Fruit fly (Drosophila melanogaster) whole organism, embryonic: Measurements from ENCODE around the gene Ndae1.

Experiments used
- Atf3 ChIP-seq: fragments of 200-800 bp; sonication (Bioruptor generic); optimal IDR thresholded peaks from 3 replicates; lab custom pipeline; 2016; ENCODE audit warnings: missing biosample characterization, missing genetic modification characterization
- BEAF-32 ChIP-seq: fragments of 200-800 bp; sonication (Bioruptor generic); optimal IDR thresholded peaks from 3 replicates; lab custom pipeline; 2017; ENCODE audit warnings: missing biosample characterization, missing genetic modification characterization, mild to moderate bottlenecking, moderate library complexity, missing genetic modification reagents
- Bteb2 ChIP-seq: fragments of 200-800 bp; sonication (Bioruptor generic); optimal IDR thresholded peaks from 2 replicates; lab custom pipeline; 2016; ENCODE audit warnings: missing biosample characterization, missing genetic modification characterization
- CG10147 ChIP-seq: fragments of 200-800 bp; sonication (Bioruptor generic); optimal IDR thresholded peaks from 2 replicates; lab custom pipeline; 2019; ENCODE audit warnings: missing biosample characterization, mild to moderate bottlenecking, missing genetic modification characterization, moderate library complexity
- CG14441 ChIP-seq: fragments of 200-800 bp; sonication (Bioruptor generic); IDR thresholded peaks from 2 replicates; pipeline ENCODE4 v1.3.6; 2022; ENCODE audit warnings: missing biosample characterization, missing genetic modification characterization
- CG1529 ChIP-seq: fragments of 200-800 bp; sonication (Bioruptor generic); optimal IDR thresholded peaks from 3 replicates; lab custom pipeline; 2018; ENCODE audit warnings: missing biosample characterization, missing genetic modification characterization
- CG17612 ChIP-seq: fragments of 200-800 bp; sonication (Bioruptor generic); IDR thresholded peaks from 2 replicates; pipeline ENCODE4 v1.3.6; 2022; ENCODE audit warnings: missing biosample characterization, missing genetic modification characterization
- CG18011 ChIP-seq: fragments of 200-800 bp; sonication (Bioruptor generic); optimal IDR thresholded peaks from 2 replicates; lab custom pipeline; 2017; ENCODE audit warnings: missing biosample characterization, missing genetic modification characterization, mild to moderate bottlenecking, moderate library complexity, missing genotype
- CG18262 ChIP-seq: fragments of 200-800 bp; optimal IDR thresholded peaks from 3 replicates; lab custom pipeline; 2019; ENCODE audit warnings: missing biosample characterization, mild to moderate bottlenecking, missing genetic modification characterization, moderate library complexity
- CG2116 ChIP-seq: fragments of 200-800 bp; sonication (Bioruptor generic); optimal IDR thresholded peaks from 3 replicates; lab custom pipeline; 2018; ENCODE audit warnings: missing biosample characterization, mild to moderate bottlenecking, missing genetic modification characterization
- CG2199 ChIP-seq: fragments of 200-800 bp; sonication (Bioruptor generic); IDR thresholded peaks from 3 replicates; pipeline ENCODE4 v1.3.6; 2022; ENCODE audit warnings: missing biosample characterization, missing genetic modification characterization
- CG32532 ChIP-seq: fragments of 200-800 bp; sonication (Bioruptor generic); IDR thresholded peaks from 2 replicates; pipeline ENCODE4 v1.3.6; 2022; ENCODE audit warnings: missing biosample characterization, missing genetic modification characterization
- CG34376 ChIP-seq: fragments of 200-800 bp; sonication (Bioruptor generic); optimal IDR thresholded peaks from 2 replicates; lab custom pipeline; 2018; ENCODE audit warnings: missing biosample characterization, mild to moderate bottlenecking, missing genetic modification characterization
- CG3838 ChIP-seq: fragments of 200-800 bp; sonication (Bioruptor generic); optimal IDR thresholded peaks from 3 replicates; lab custom pipeline; 2016; ENCODE audit warnings: missing biosample characterization, missing genetic modification characterization
- CG4328 ChIP-seq: fragments of 200-800 bp; sonication (Bioruptor generic); optimal IDR thresholded peaks from 3 replicates; lab custom pipeline; 2017; ENCODE audit warnings: missing biosample characterization, missing genetic modification reagents, missing genetic modification characterization
- CG4617 ChIP-seq: fragments of 200-800 bp; sonication (Bioruptor generic); optimal IDR thresholded peaks from 3 replicates; lab custom pipeline; 2016; ENCODE audit warnings: missing biosample characterization, missing genetic modification characterization, borderline replicate concordance
- CG4730 ChIP-seq: fragments of 200-800 bp; sonication (Bioruptor generic); IDR thresholded peaks from 2 replicates; pipeline ENCODE4 v1.3.6; 2022; ENCODE audit warnings: missing biosample characterization, missing genetic modification characterization
- CG5180 ChIP-seq: fragments of 200-800 bp; sonication (Bioruptor generic); optimal IDR thresholded peaks from 3 replicates; lab custom pipeline; 2017; ENCODE audit warnings: missing biosample characterization, missing genetic modification characterization, mild to moderate bottlenecking, moderate library complexity, missing genetic modification reagents
- CG8281 ChIP-seq: fragments of 200-800 bp; sonication (Bioruptor generic); optimal IDR thresholded peaks from 2 replicates; lab custom pipeline; 2018; ENCODE audit warnings: missing biosample characterization, mild to moderate bottlenecking, missing genetic modification characterization, moderate library complexity
- CG8388 ChIP-seq: fragments of 200-800 bp; sonication (Bioruptor generic); optimal IDR thresholded peaks from 2 replicates; lab custom pipeline; 2019; ENCODE audit warnings: missing biosample characterization, mild to moderate bottlenecking, missing genetic modification characterization, moderate library complexity
- CG8924 ChIP-seq: fragments of 200-800 bp; optimal IDR thresholded peaks from 3 replicates; lab custom pipeline; 2019; ENCODE audit warnings: missing biosample characterization, mild to moderate bottlenecking, missing genetic modification characterization, moderate library complexity
- Dad ChIP-seq: fragments of 200-800 bp; sonication (Bioruptor generic); optimal IDR thresholded peaks from 3 replicates; lab custom pipeline; 2016; ENCODE audit warnings: missing biosample characterization, missing genetic modification characterization
- Dek ChIP-seq: fragments of 200-800 bp; sonication (Bioruptor generic); optimal IDR thresholded peaks from 3 replicates; lab custom pipeline; 2019; ENCODE audit warnings: missing biosample characterization, mild to moderate bottlenecking, missing genetic modification characterization, moderate library complexity
- E2f1 ChIP-seq: fragments of 200-800 bp; sonication (Bioruptor generic); IDR thresholded peaks from 2 replicates; pipeline ENCODE4 v1.3.6; 2022; ENCODE audit warnings: missing biosample characterization, missing genetic modification characterization
- Fer1 ChIP-seq: fragments of 200-800 bp; sonication (Bioruptor generic); optimal IDR thresholded peaks from 2 replicates; lab custom pipeline; 2017; ENCODE audit warnings: missing biosample characterization, mild to moderate bottlenecking, missing genetic modification characterization
- Hey ChIP-seq: fragments of 200-800 bp; sonication (Bioruptor generic); optimal IDR thresholded peaks from 3 replicates; lab custom pipeline; 2018; ENCODE audit warnings: missing biosample characterization, mild to moderate bottlenecking, missing genetic modification characterization
- Hmx ChIP-seq: fragments of 200-800 bp; sonication (Bioruptor generic); optimal IDR thresholded peaks from 2 replicates; lab custom pipeline; 2016; ENCODE audit warnings: missing biosample characterization, missing genetic modification characterization
- Lpt ChIP-seq: fragments of >200 bp; optimal IDR thresholded peaks from 2 replicates; lab custom pipeline; 2018; ENCODE audit warnings: missing biosample characterization, missing genetic modification characterization
- Nf-YA ChIP-seq: fragments of 200-800 bp; sonication (Bioruptor generic); IDR thresholded peaks from 2 replicates; pipeline ENCODE4 v1.3.6; 2022; ENCODE audit warnings: missing biosample characterization, missing genetic modification characterization
- Nf-YC ChIP-seq: fragments of 200-800 bp; optimal IDR thresholded peaks from 3 replicates; lab custom pipeline; 2019; ENCODE audit warnings: missing biosample characterization, mild to moderate bottlenecking, missing genetic modification characterization, moderate library complexity
- TFAM ChIP-seq: fragments of 200-800 bp; sonication (Bioruptor generic); optimal IDR thresholded peaks from 2 replicates; lab custom pipeline; 2017; ENCODE audit warnings: missing biosample characterization, missing genetic modification characterization, inconsistent platforms
- Taf1 ChIP-seq: fragments of 200-800 bp; sonication (Bioruptor generic); IDR thresholded peaks from 2 replicates; pipeline ENCODE4 v1.3.6; 2022; ENCODE audit warnings: missing biosample characterization, missing genetic modification characterization
- bab2 ChIP-seq: fragments of 200-800 bp; sonication (Bioruptor generic); optimal IDR thresholded peaks from 2 replicates; lab custom pipeline; 2016; ENCODE audit warnings: missing biosample characterization, missing genetic modification characterization
- bowl ChIP-seq: fragments of 200-800 bp; sonication (Bioruptor generic); IDR thresholded peaks from 2 replicates; pipeline ENCODE4 v1.3.6; 2022; ENCODE audit warnings: missing biosample characterization, missing genetic modification characterization
- br ChIP-seq: fragments of >200 bp; optimal IDR thresholded peaks from 2 replicates; lab custom pipeline; 2017
- btn ChIP-seq: fragments of 200-800 bp; sonication (Bioruptor generic); optimal IDR thresholded peaks from 2 replicates; lab custom pipeline; 2016; ENCODE audit warnings: missing biosample characterization, missing genetic modification characterization
- caup ChIP-seq: fragments of 200-800 bp; sonication (Bioruptor generic); optimal IDR thresholded peaks from 3 replicates; lab custom pipeline; 2017; ENCODE audit warnings: missing biosample characterization, mild to moderate bottlenecking, missing genetic modification characterization, moderate library complexity; ENCODE audit not compliant: severe bottlenecking
- ci ChIP-seq: fragments of 200-800 bp; sonication (Bioruptor generic); IDR thresholded peaks from 3 replicates; pipeline ENCODE4 v1.3.6; 2022; ENCODE audit warnings: missing biosample characterization, missing genetic modification characterization
- crol ChIP-seq: fragments of 200-800 bp; sonication (Bioruptor generic); IDR thresholded peaks from 2 replicates; pipeline ENCODE4 v1.3.6; 2022; ENCODE audit warnings: missing biosample characterization, missing genetic modification characterization
- dan ChIP-seq: fragments of 200-800 bp; sonication (Bioruptor generic); IDR thresholded peaks from 2 replicates; pipeline ENCODE4 v1.3.6; 2022; ENCODE audit warnings: missing biosample characterization, missing genetic modification characterization
- emc ChIP-seq: fragments of 200-800 bp; sonication (Bioruptor generic); optimal IDR thresholded peaks from 2 replicates; lab custom pipeline; 2016; ENCODE audit warnings: missing biosample characterization, missing genetic modification characterization
- eyg ChIP-seq: fragments of 200-800 bp; sonication (Bioruptor generic); optimal IDR thresholded peaks from 3 replicates; lab custom pipeline; 2016; ENCODE audit warnings: missing biosample characterization, missing genetic modification characterization
- fd102C ChIP-seq: fragments of 200-800 bp; sonication (Bioruptor generic); optimal IDR thresholded peaks from 2 replicates; lab custom pipeline; 2018; ENCODE audit warnings: missing biosample characterization, mild to moderate bottlenecking, missing genetic modification characterization, moderate library complexity
- hbn ChIP-seq: fragments of 200-800 bp; sonication (Bioruptor generic); IDR thresholded peaks from 2 replicates; pipeline ENCODE4 v1.3.6; 2022; ENCODE audit warnings: missing biosample characterization, missing genetic modification characterization; ENCODE audit not compliant: partially characterized antibody
- lbe ChIP-seq: fragments of 200-800 bp; sonication (Bioruptor generic); optimal IDR thresholded peaks from 2 replicates; lab custom pipeline; 2016; ENCODE audit warnings: missing biosample characterization, mild to moderate bottlenecking, missing genetic modification characterization
- mirr ChIP-seq: fragments of 200-800 bp; sonication (Bioruptor generic); optimal IDR thresholded peaks from 3 replicates; lab custom pipeline; 2018; ENCODE audit warnings: missing biosample characterization, mild to moderate bottlenecking, missing genetic modification characterization
- odd ChIP-seq: fragments of 200-800 bp; sonication (Bioruptor generic); optimal IDR thresholded peaks from 2 replicates; lab custom pipeline; 2017; ENCODE audit warnings: missing biosample characterization, mild to moderate bottlenecking, missing genetic modification characterization
- pho ChIP-seq: fragments of 200-800 bp; sonication (Bioruptor generic); optimal IDR thresholded peaks from 2 replicates; lab custom pipeline; 2016; ENCODE audit warnings: missing biosample characterization, missing genetic modification characterization
- pita ChIP-seq: fragments of 200-800 bp; sonication (Bioruptor generic); optimal IDR thresholded peaks from 2 replicates; lab custom pipeline; 2017; ENCODE audit warnings: missing biosample characterization, mild to moderate bottlenecking, missing genetic modification characterization
- ttk ChIP-seq: fragments of 200-800 bp; sonication (Bioruptor generic); IDR thresholded peaks from 2 replicates; pipeline ENCODE4 v2.1.2; 2022; ENCODE audit warnings: missing biosample characterization, missing genetic modification characterization
- vnd ChIP-seq: fragments of 200-800 bp; sonication (Bioruptor generic); IDR thresholded peaks from 3 replicates; pipeline ENCODE4 v1.3.6; 2022; ENCODE audit warnings: missing biosample characterization, missing genetic modification characterization; ENCODE audit not compliant: partially characterized antibody

Ndae1 gene

DNA sequence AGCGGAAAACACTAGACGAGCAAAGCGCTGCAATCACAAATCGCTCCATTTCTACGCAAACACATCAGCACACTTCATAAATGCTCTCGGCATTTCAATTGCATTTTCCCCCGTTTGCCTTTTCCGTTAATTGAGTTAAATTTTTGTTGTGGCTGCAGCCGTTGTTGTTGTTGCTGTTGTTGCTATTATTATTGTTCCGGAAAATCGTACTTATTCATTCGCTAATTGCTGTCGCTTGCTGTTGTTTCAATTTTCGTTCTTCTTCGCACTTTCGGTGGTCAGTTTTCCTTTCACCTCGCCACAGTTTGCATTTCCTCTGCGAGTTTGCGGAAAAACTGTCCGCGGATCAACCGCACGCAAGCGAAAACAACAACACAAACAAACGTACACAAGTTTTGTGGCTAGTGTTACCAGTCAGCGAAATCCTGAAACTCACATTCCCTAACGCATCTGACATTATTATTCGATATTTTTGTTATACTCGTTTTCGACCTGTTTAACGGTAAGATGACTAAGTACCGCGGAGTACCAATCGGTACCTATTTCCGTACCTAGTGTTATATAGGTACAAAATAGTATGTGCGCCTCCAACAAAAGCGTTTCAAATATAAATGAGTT, 29.4 kb downstream of the Ndae1 start, which contains the start of gene CG13784 (continued):
- TF ChIP-seq Hey: no peak
- TF ChIP-seq CG5180 (GFP tag; lab: Kevin White, UChicago): no peak
- TF ChIP-seq fd102C (GFP tag; lab: Kevin White, UChicago): no peak
- TF ChIP-seq Nf-YA (GFP tag; lab: Robert Waterston, UW): no peak
- TF ChIP-seq eyg (GFP tag; lab: Kevin White, UChicago): no peak
- TF ChIP-seq Dad (GFP tag; lab: Kevin White, UChicago): peak; percentile 21
- TF ChIP-seq E2f1 (GFP tag; lab: Robert Waterston, UW): no peak
- TF ChIP-seq dan (GFP tag; lab: Robert Waterston, UW): no peak
- TF ChIP-seq CG1529: no peak
- TF ChIP-seq ci (GFP tag; lab: Robert Waterston, UW): peak; percentile 52; the same call in 1 of the 3 replicates
- TF ChIP-seq CG18262: peak; percentile 40
- TF ChIP-seq CG17612 (GFP tag; lab: Robert Waterston, UW): 0 out of 2 replicates have a peak, but pooled peaks have one; percentile 17
- no peak for TF ChIP-seq Bteb2 (GFP tag; lab: Kevin White, UChicago)
- TF ChIP-seq pita (GFP tag; lab: Kevin White, UChicago): no peak
- TF ChIP-seq TFAM (GFP tag; lab: Kevin White, UChicago): no peak
- peak; percentile 69 for TF ChIP-seq Dek (tag; lab: Kevin White, UChicago)
- TF ChIP-seq Taf1: no peak
- TF ChIP-seq bowl (GFP tag; lab: Robert Waterston, UW): no peak
- TF ChIP-seq pho (GFP tag; lab: Kevin White, UChicago): peak; percentile 43
- TF ChIP-seq CG4730 (GFP tag; lab: Robert Waterston, UW): no peak
- TF ChIP-seq CG10147 (GFP tag; lab: Kevin White, UChicago): no peak
- TF ChIP-seq Atf3: no peak
- no peak for TF ChIP-seq Lpt (GFP tag; lab: Kevin White, UChicago)
- TF ChIP-seq BEAF-32 (GFP tag; lab: Kevin White, UChicago): peak; percentile 78
- TF ChIP-seq CG4328 (GFP tag; lab: Kevin White, UChicago): no peak
- TF ChIP-seq vnd (GFP tag; lab: Robert Waterston, UW): no peak
- no peak for TF ChIP-seq Hmx (GFP tag; lab: Kevin White, UChicago)
- TF ChIP-seq br: no peak
- peak; percentile 61 for TF ChIP-seq CG32532 (GFP tag; lab: Robert Waterston, UW)
- no peak for TF ChIP-seq CG8281 (tag; lab: Kevin White, UChicago)
- TF ChIP-seq CG14441 (GFP tag; lab: Robert Waterston, UW): no peak
- TF ChIP-seq CG8924 (tag; lab: Kevin White, UChicago): peak; percentile 68
- peak; percentile 51; the same call in 1 of the 2 replicates for TF ChIP-seq hbn (GFP tag; lab: Robert Waterston, UW)
- TF ChIP-seq CG2199 (GFP tag; lab: Robert Waterston, UW): no peak
- TF ChIP-seq CG2116 (GFP tag; lab: Kevin White, UChicago): peak; percentile 43
- peak; percentile 29 for TF ChIP-seq odd (GFP tag; lab: Kevin White, UChicago)
- no peak for TF ChIP-seq btn (GFP tag; lab: Kevin White, UChicago)
- TF ChIP-seq Fer1 (GFP tag; lab: Kevin White, UChicago): peak; percentile 50
- no peak for TF ChIP-seq bab2 (GFP tag; lab: Kevin White, UChicago)
- TF ChIP-seq CG34376 (GFP tag; lab: Kevin White, UChicago): peak; percentile 73
- peak; percentile 30 for TF ChIP-seq emc (GFP tag; lab: Kevin White, UChicago)
- TF ChIP-seq Nf-YC (tag; lab: Kevin White, UChicago): peak; percentile 55
- TF ChIP-seq lbe (GFP tag; lab: Kevin White, UChicago): peak; percentile 23
- TF ChIP-seq caup (GFP tag; lab: Kevin White, UChicago): peak; percentile 54
- TF ChIP-seq CG18011 (GFP tag; lab: Kevin White, UChicago): peak; percentile 0
- TF ChIP-seq mirr: peak; percentile 48
- TF ChIP-seq CG3838 (GFP tag; lab: Kevin White, UChicago): no peak
- TF ChIP-seq ttk (GFP tag; lab: Robert Waterston, UW): no peak
- TF ChIP-seq CG8388 (GFP tag; lab: Kevin White, UChicago): no peak
- no peak for TF ChIP-seq CG4617
- TF ChIP-seq crol (GFP tag; lab: Robert Waterston, UW): no peak
